Worm (Caenorhabditis elegans): ENCODE measurements around the gene ZK1307.8.

- TF ChIP-seq unc-62 (GFP tag; optimal IDR thresholded peaks at IDR 0.05 in 1 of 2), result peak in 1 of 2 experiments; percentile 88
- no peak for TF ChIP-seq unc-62 (tag; optimal IDR thresholded peaks at IDR 0.05)
- TF ChIP-seq fos-1 (tag; optimal IDR thresholded peaks at IDR 0.05), result no peak
- no peak for TF ChIP-seq fkh-10 (GFP tag; optimal IDR thresholded peaks at IDR 0.05)
- TF ChIP-seq mep-1 (tag; optimal IDR thresholded peaks at IDR 0.05), result no peak
- no peak for TF ChIP-seq snpc-4 (tag; optimal IDR thresholded peaks at IDR 0.05)
- no peak for TF ChIP-seq lin-1 (GFP tag; IDR thresholded peaks at IDR 0.05)
- TF ChIP-seq F26F4.8 (GFP tag; conservative IDR thresholded peaks at IDR 0.05), result no peak
- TF ChIP-seq nhr-25 (tag; optimal IDR thresholded peaks at IDR 0.05; ENCODE audit: borderline replicate concordance, insufficient read depth), result no peak
- no peak for TF ChIP-seq pqm-1 (tag; optimal IDR thresholded peaks at IDR 0.05)
- no peak for TF ChIP-seq ztf-11 (tag; optimal IDR thresholded peaks at IDR 0.05)
- no peak for TF ChIP-seq ceh-82 (tag; optimal IDR thresholded peaks at IDR 0.05)
- no peak for TF ChIP-seq snpc-1.2 (GFP tag; IDR thresholded peaks at IDR 0.05)
Observed at ce11 chrII:9605336-9605735, 19.1 kb upstream of the ZK1307.8 start, which contains the start of gene nhr-19.

All from whole organism, L4 larva.